Worm (Caenorhabditis elegans): Measurements from ENCODE around the gene srx-86.

The srx-86 gene

ce11 chrV:11562643-11563042 lies at the start of gene srx-86:
Gene srx-86 (plus strand): TSS chrV:11562943.
- TF ChIP-seq unc-62 (GFP tag; optimal IDR thresholded peaks at IDR 0.05), result no peak

- TF ChIP-seq unc-62 (GFP tag; optimal IDR thresholded peaks at IDR 0.05), result no peak
Measured at ce11 chrV:11513432-11513831, 49.3 kb upstream of the srx-86 start, which contains the start of gene C55A6.3. Gene C55A6.3 (minus strand): TSS chrV:11513532.

- no peak for TF ChIP-seq unc-62 (GFP tag; optimal IDR thresholded peaks at IDR 0.05)
Measured at ce11 chrV:11514677-11515076, 48.1 kb upstream of the srx-86 start, which contains the start of gene C55A6.6. Gene C55A6.6 (minus strand): TSS chrV:11514737.

ce11 chrV:11515145-11515544 lies 47.6 kb upstream of the srx-86 start:
- no peak for TF ChIP-seq unc-62 (GFP tag; optimal IDR thresholded peaks at IDR 0.05)

ce11 chrV:11516141-11516591 lies 46.6 kb upstream of the srx-86 start, which contains the start of gene sdz-8:
Gene sdz-8 (minus strand): TSS chrV:11516191.
- TF ChIP-seq unc-62 (GFP tag; optimal IDR thresholded peaks at IDR 0.05), result no peak

- no peak for TF ChIP-seq unc-62 (GFP tag; optimal IDR thresholded peaks at IDR 0.05)
Measured at ce11 chrV:11517789-11518188, 45.0 kb upstream of the srx-86 start, which contains the start of gene C55A6.4. Gene C55A6.4 (minus strand): TSS chrV:11517889.

- TF ChIP-seq unc-62 (GFP tag; optimal IDR thresholded peaks at IDR 0.05), result no peak
Measured at ce11 chrV:11520215-11520614, 42.5 kb upstream of the srx-86 start, which contains the start of the genes C55A6.11 and C55A6.7. Gene C55A6.11 (plus strand): TSS chrV:11520515. Gene C55A6.7 (minus strand): TSS chrV:11520530.

- TF ChIP-seq unc-62 (GFP tag; optimal IDR thresholded peaks at IDR 0.05), result no peak
Measured at ce11 chrV:11521448-11521847, 41.3 kb upstream of the srx-86 start, which contains the start of gene pafo-1. Gene pafo-1 (plus strand): TSS chrV:11521703.

- no peak for TF ChIP-seq unc-62 (GFP tag; optimal IDR thresholded peaks at IDR 0.05)
Measured at ce11 chrV:11525338-11525737, 37.4 kb upstream of the srx-86 start.

- TF ChIP-seq unc-62 (GFP tag; optimal IDR thresholded peaks at IDR 0.05), result no peak
Measured at ce11 chrV:11526927-11527491, 35.7 kb upstream of the srx-86 start.

- TF ChIP-seq unc-62 (GFP tag; optimal IDR thresholded peaks at IDR 0.05), result no peak
Measured at ce11 chrV:11527531-11527930, 35.2 kb upstream of the srx-86 start, which contains the start of gene ccch-1. Gene ccch-1 (plus strand): TSS chrV:11527831.

ce11 chrV:11528633-11529327 lies 34.0 kb upstream of the srx-86 start:
- TF ChIP-seq unc-62 (GFP tag; optimal IDR thresholded peaks at IDR 0.05), result no peak

ce11 chrV:11529541-11529940 lies 33.2 kb upstream of the srx-86 start:
- TF ChIP-seq unc-62 (GFP tag; optimal IDR thresholded peaks at IDR 0.05), result no peak

- TF ChIP-seq unc-62 (GFP tag; optimal IDR thresholded peaks at IDR 0.05), result no peak
Measured at ce11 chrV:11531100-11531499, 31.6 kb upstream of the srx-86 start.

- no peak for TF ChIP-seq unc-62 (GFP tag; optimal IDR thresholded peaks at IDR 0.05)
Measured at ce11 chrV:11531831-11532534, 30.8 kb upstream of the srx-86 start.

- TF ChIP-seq unc-62 (GFP tag; optimal IDR thresholded peaks at IDR 0.05), result no peak
Measured at ce11 chrV:11532535-11532853, 30.2 kb upstream of the srx-86 start.
